Worm (Caenorhabditis elegans) whole organism, L2 larva: ENCODE data around the gene T02D1.8.

ENCODE experiments used
- lin-13 ChIP-seq: fragments of 150-350 bp; optimal IDR thresholded peaks from 2 replicates; lab custom pipeline; 2014; ENCODE audit warnings: missing biosample characterization, missing genetic modification reagents, missing genetic modification characterization
- lsy-2 ChIP-seq, 2 experiments: fragments of 150-350 bp in 1 of 2; sonication (generic microtip) in 1 of 2; optimal IDR thresholded peaks; 2 replicates each; lab custom pipeline; 2014 to 2017; ENCODE audit warnings: missing biosample characterization in 2 of 2, missing genetic modification characterization in 2 of 2
- mdl-1 ChIP-seq, 2 experiments: fragments of 150-350 bp in 1 of 2; sonication (generic microtip) in 1 of 2; optimal IDR thresholded peaks; 2 replicates each; lab custom pipeline; 2017; ENCODE audit warnings: missing biosample characterization in 2 of 2, missing genetic modification characterization in 2 of 2
- unc-62 ChIP-seq: fragments of 150-350 bp; optimal IDR thresholded peaks from 2 replicates; lab custom pipeline; 2014; ENCODE audit warnings: missing biosample characterization, missing genetic modification reagents, missing genetic modification characterization
- ztf-11 ChIP-seq: sonication (generic microtip); optimal IDR thresholded peaks from 2 replicates; lab custom pipeline; 2017; ENCODE audit warnings: missing biosample characterization, missing genetic modification characterization
- ztf-4 ChIP-seq: fragments of 150-350 bp; optimal IDR thresholded peaks from 2 replicates; lab custom pipeline; 2014; ENCODE audit warnings: missing biosample characterization, missing genetic modification characterization

DNA sequence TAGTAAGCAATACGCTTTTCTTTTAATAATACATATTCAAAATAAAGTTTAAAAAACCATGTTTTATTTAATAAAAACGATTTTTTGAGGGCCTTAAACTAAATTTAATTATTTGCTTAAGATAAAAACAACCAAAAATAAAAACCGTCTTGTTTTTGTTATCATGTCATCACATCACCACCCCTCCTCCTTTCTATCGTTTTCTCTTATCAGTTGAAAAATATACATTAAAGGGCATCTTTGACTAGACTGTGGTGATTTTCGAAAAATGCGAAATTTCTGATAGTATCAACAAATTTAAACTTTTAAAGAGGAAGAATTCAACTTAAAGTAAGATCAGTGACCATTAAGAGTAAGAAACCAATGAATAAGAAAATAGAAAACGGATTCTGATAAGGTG lies 18.8 kb upstream of the T02D1.8 start:
- TF ChIP-seq ztf-4 (tag; lab: Kevin White, UChicago) = no peak
- TF ChIP-seq lin-13 (GFP tag; lab: Kevin White, UChicago) = no peak
- TF ChIP-seq lsy-2 (tag; optimal IDR thresholded peaks at IDR 0.05; lab: Kevin White, UChicago) = no peak
- no peak for TF ChIP-seq ztf-11 (tag; lab: Kevin White, UChicago)
- TF ChIP-seq unc-62 (GFP tag; lab: Kevin White, UChicago) = no peak
- no peak for TF ChIP-seq mdl-1 (tag; optimal IDR thresholded peaks at IDR 0.05; lab: Kevin White, UChicago)
